Fruit fly (Drosophila melanogaster): ENCODE data around the gene gudu.
A peak's percentile ranks its signal among the peaks of the same experiment; 100 is the strongest.

Gene gudu

dm6 chr2L:7401627-7402026 lies 13.3 kb downstream of the gudu start (continued):
- peak; percentile 76 for TF ChIP-seq CG3847 (GFP tag; IDR thresholded peaks at IDR 0.05)
- TF ChIP-seq Aef1 (GFP tag; IDR thresholded peaks at IDR 0.05) = peak; percentile 82
- no peak for TF ChIP-seq fd64A (GFP tag; optimal IDR thresholded peaks at IDR 0.05)
- peak; percentile 28 for TF ChIP-seq exex (tag; optimal IDR thresholded peaks at IDR 0.05)
- peak; percentile 86 for TF ChIP-seq CG2678 (tag; optimal IDR thresholded peaks at IDR 0.05)
- TF ChIP-seq tx (GFP tag; optimal IDR thresholded peaks at IDR 0.05) = peak; percentile 2
- no peak for TF ChIP-seq CG6175 (GFP tag; IDR thresholded peaks at IDR 0.05)
- TF ChIP-seq Ravus (GFP tag; IDR thresholded peaks at IDR 0.05) = peak; percentile 66
- no peak for TF ChIP-seq CG12236 (GFP tag; optimal IDR thresholded peaks at IDR 0.05)
- peak; percentile 46 for TF ChIP-seq CG1233 (GFP tag; optimal IDR thresholded peaks at IDR 0.05)
- no peak for TF ChIP-seq CG17802 (tag; optimal IDR thresholded peaks at IDR 0.05)
- peak; percentile 71 for TF ChIP-seq CG9727 (GFP tag; optimal IDR thresholded peaks at IDR 0.05)
- TF ChIP-seq knrl (GFP tag; IDR thresholded peaks at IDR 0.05; ENCODE audit: partially characterized antibody) = no peak
- TF ChIP-seq Opbp (GFP tag; IDR thresholded peaks at IDR 0.05; ENCODE audit: partially characterized antibody) = no peak
- TF ChIP-seq sc (optimal IDR thresholded peaks at IDR 0.05) = no peak
- TF ChIP-seq sc (GFP tag; optimal IDR thresholded peaks at IDR 0.05) = no peak
- peak; percentile 5 for TF ChIP-seq Mad (GFP tag; optimal IDR thresholded peaks at IDR 0.05)
- no peak for TF ChIP-seq CG7745 (tag; optimal IDR thresholded peaks at IDR 0.05)
- no peak for TF ChIP-seq CG3065 (GFP tag; optimal IDR thresholded peaks at IDR 0.05)
- TF ChIP-seq CG10147 (GFP tag; optimal IDR thresholded peaks at IDR 0.05) = peak; percentile 78
- TF ChIP-seq seq (GFP tag; IDR thresholded peaks at IDR 0.05) = peak; percentile 54; the same call in 1 of the 2 replicates
- no peak for TF ChIP-seq lbe (GFP tag; optimal IDR thresholded peaks at IDR 0.05)
- TF ChIP-seq pum (GFP tag; optimal IDR thresholded peaks at IDR 0.05) = no peak
- TF ChIP-seq Dref (GFP tag; IDR thresholded peaks at IDR 0.05) = no peak
- no peak for TF ChIP-seq Lpt (GFP tag; optimal IDR thresholded peaks at IDR 0.05)
- TF ChIP-seq zen2 (GFP tag; IDR thresholded peaks at IDR 0.05; ENCODE audit: partially characterized antibody) = no peak
- peak; percentile 85 for TF ChIP-seq CG9817 (tag; optimal IDR thresholded peaks at IDR 0.05)
- TF ChIP-seq C15 (GFP tag; IDR thresholded peaks at IDR 0.05) = no peak
- TF ChIP-seq pb (GFP tag; optimal IDR thresholded peaks at IDR 0.05) = no peak
- TF ChIP-seq dati (GFP tag; IDR thresholded peaks at IDR 0.05) = peak; percentile 59
- TF ChIP-seq CG15269 (tag; optimal IDR thresholded peaks at IDR 0.05) = peak; percentile 78
- peak; percentile 30 for TF ChIP-seq CG5180 (GFP tag; optimal IDR thresholded peaks at IDR 0.05)
- TF ChIP-seq CG10979 (tag; optimal IDR thresholded peaks at IDR 0.05) = peak; percentile 72
- peak; percentile 63 for TF ChIP-seq CG7556 (GFP tag; optimal IDR thresholded peaks at IDR 0.05)
- TF ChIP-seq CG2889 (GFP tag; IDR thresholded peaks at IDR 0.05) = peak; percentile 65; the same call in 2 of the 3 replicates
- peak; percentile 19 for TF ChIP-seq CHES-1-like (GFP tag; optimal IDR thresholded peaks at IDR 0.05)
- no peak for TF ChIP-seq yki (optimal IDR thresholded peaks at IDR 0.05)
- TF ChIP-seq Xrp1 (GFP tag; IDR thresholded peaks at IDR 0.05) = peak; percentile 79
- TF ChIP-seq Hmx (GFP tag; optimal IDR thresholded peaks at IDR 0.05) = peak; percentile 4
- no peak for TF ChIP-seq Atf-2 (GFP tag; optimal IDR thresholded peaks at IDR 0.05)
- peak; percentile 54 for TF ChIP-seq tin (GFP tag; optimal IDR thresholded peaks at IDR 0.05)
- no peak for TF ChIP-seq CG13123 (GFP tag; optimal IDR thresholded peaks at IDR 0.05)
- peak; percentile 71; the same call in 1 of the 2 replicates for TF ChIP-seq CG32772 (GFP tag; IDR thresholded peaks at IDR 0.05)
- TF ChIP-seq pfk (GFP tag; optimal IDR thresholded peaks at IDR 0.05) = no peak
- peak; percentile 65 for TF ChIP-seq Awh (GFP tag; IDR thresholded peaks at IDR 0.05)
- peak in 1 of 2 experiments; percentile 60 for TF ChIP-seq Eip74EF (GFP tag; optimal IDR thresholded peaks at IDR 0.05)
- peak; percentile 56 for TF ChIP-seq nerfin-1 (tag; optimal IDR thresholded peaks at IDR 0.05)
- TF ChIP-seq dm (GFP tag; optimal IDR thresholded peaks at IDR 0.05) = no peak
- TF ChIP-seq fd96Cb (tag; optimal IDR thresholded peaks at IDR 0.05) = peak; percentile 55
- TF ChIP-seq gsb-n (tag; optimal IDR thresholded peaks at IDR 0.05) = peak; percentile 79
- no peak for TF ChIP-seq prd (optimal IDR thresholded peaks at IDR 0.05)
- peak; percentile 84 for TF ChIP-seq prd (GFP tag; IDR thresholded peaks at IDR 0.05)

Data from whole organism, embryonic.